Fruit fly (Drosophila melanogaster): ENCODE results near the gene CG13737.

The CG13737 gene

DNA sequence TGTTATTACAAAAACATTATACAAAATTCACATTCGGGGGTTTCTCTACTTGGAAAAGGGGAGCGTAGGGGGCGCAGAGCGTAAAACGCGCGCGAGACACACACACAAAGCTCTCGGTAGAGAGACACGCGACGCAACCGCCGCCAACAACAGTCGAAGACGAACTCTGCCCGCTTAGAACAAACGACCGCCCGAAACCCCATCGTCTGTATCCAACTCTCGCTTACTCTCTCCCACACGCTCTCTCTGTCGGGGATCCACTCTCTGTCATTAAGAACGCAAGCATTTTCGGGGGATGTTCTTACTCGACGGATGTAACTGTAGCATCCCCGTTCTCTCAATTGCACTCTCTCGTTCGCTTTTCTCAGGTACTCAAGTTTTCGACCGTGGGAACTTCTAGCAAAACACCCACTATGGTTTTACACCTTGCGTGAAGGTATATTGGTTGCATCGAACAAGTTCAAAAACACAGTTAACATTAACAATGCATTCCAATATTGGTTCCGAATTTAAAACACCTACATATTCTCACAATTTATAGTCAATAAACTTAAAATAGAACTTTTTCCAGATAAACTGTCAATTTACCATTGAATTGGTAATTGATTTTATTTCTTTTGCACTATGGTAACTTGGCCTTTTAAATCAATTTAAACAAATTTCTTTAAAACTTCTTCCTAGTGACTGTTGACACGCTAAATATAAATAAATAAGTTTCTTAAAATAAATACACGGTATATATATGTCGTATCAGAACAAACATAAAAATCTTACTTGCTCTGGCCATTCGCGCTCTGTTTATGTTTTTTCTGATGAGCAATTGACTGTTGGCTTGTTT is 41.2 kb downstream of the CG13737 start (continued):
- TF ChIP-seq CG34376 (GFP tag; optimal IDR thresholded peaks at IDR 0.05) (peak; percentile 82), Sox102F (GFP tag; optimal IDR thresholded peaks at IDR 0.05) (peak; percentile 92), CG16863 (GFP tag; optimal IDR thresholded peaks at IDR 0.05) (peak; percentile 90), yki (optimal IDR thresholded peaks at IDR 0.05) (peak; percentile 92), z (GFP tag; IDR thresholded peaks at IDR 0.05) (peak; percentile 34; the same call in 1 of the 3 replicates), run (tag; optimal IDR thresholded peaks at IDR 0.05) (peak; percentile 85), CG2199 (GFP tag; IDR thresholded peaks at IDR 0.05) (peak; percentile 37; the same call in 2 of the 3 replicates), Kr (GFP tag; optimal IDR thresholded peaks at IDR 0.05) (peak; percentile 52), oc (tag; optimal IDR thresholded peaks at IDR 0.05) (peak; percentile 50), CG9609 (GFP tag; optimal IDR thresholded peaks at IDR 0.05) (peak; percentile 90), CG9437 (GFP tag; optimal IDR thresholded peaks at IDR 0.05) (peak; percentile 91), tup (GFP tag; optimal IDR thresholded peaks at IDR 0.05) (peak; percentile 63), CG10321 (GFP tag; IDR thresholded peaks at IDR 0.05) (no peak), bbx (GFP tag; IDR thresholded peaks at IDR 0.05; ENCODE audit: partially characterized antibody) (peak; percentile 56), wdn (GFP tag; IDR thresholded peaks at IDR 0.05) (peak; percentile 66), BEAF-32 (GFP tag; optimal IDR thresholded peaks at IDR 0.05) (peak; percentile 8), zen (tag; optimal IDR thresholded peaks at IDR 0.05) (peak; percentile 86), gsb-n (tag; optimal IDR thresholded peaks at IDR 0.05) (peak; percentile 89), CG8765 (GFP tag; IDR thresholded peaks at IDR 0.05) (peak; percentile 41; the same call in 1 of the 2 replicates), gcm2 (GFP tag; optimal IDR thresholded peaks at IDR 0.05) (peak; percentile 87), Optix (GFP tag; IDR thresholded peaks at IDR 0.05) (peak; percentile 50; the same call in 1 of the 3 replicates), ems (GFP tag; optimal IDR thresholded peaks at IDR 0.05) (peak; percentile 87), B-H1 (GFP tag; IDR thresholded peaks at IDR 0.05) (peak; percentile 61), sens (GFP tag) (peak; percentile 99), bowl (GFP tag; IDR thresholded peaks at IDR 0.05) (0 out of 2 replicates have a peak, but pooled peaks have one; percentile 39), CG7556 (GFP tag; optimal IDR thresholded peaks at IDR 0.05) (peak; percentile 97), Fer2 (tag; optimal IDR thresholded peaks at IDR 0.05) (peak; percentile 83), CG2712 (tag; optimal IDR thresholded peaks at IDR 0.05) (peak; percentile 96), CG16815 (GFP tag; optimal IDR thresholded peaks at IDR 0.05) (peak; percentile 92), CG4854 (GFP tag; optimal IDR thresholded peaks at IDR 0.05) (peak; percentile 72), CG7786 (GFP tag; optimal IDR thresholded peaks at IDR 0.05) (peak; percentile 88), sima (GFP tag; optimal IDR thresholded peaks at IDR 0.05) (peak; percentile 4), CG17385 (GFP tag; optimal IDR thresholded peaks at IDR 0.05) (peak; percentile 87), CG13296 (GFP tag; optimal IDR thresholded peaks at IDR 0.05) (peak; percentile 85), ato (GFP tag; IDR thresholded peaks at IDR 0.05; ENCODE audit: partially characterized antibody) (peak; percentile 35; the same call in 1 of the 2 replicates), chif (GFP tag; optimal IDR thresholded peaks at IDR 0.05) (peak; percentile 89 to 92), CG8281 (tag; optimal IDR thresholded peaks at IDR 0.05) (peak; percentile 58), ap (GFP tag; IDR thresholded peaks at IDR 0.05) (peak; percentile 71), CG30431 (GFP tag; optimal IDR thresholded peaks at IDR 0.05) (peak; percentile 84), PHDP (tag; optimal IDR thresholded peaks at IDR 0.05) (peak; percentile 91), crol (GFP tag; IDR thresholded peaks at IDR 0.05) (peak; percentile 91), HmgD (GFP tag; optimal IDR thresholded peaks at IDR 0.05) (peak; percentile 30), CG2116 (GFP tag; optimal IDR thresholded peaks at IDR 0.05) (peak; percentile 70), inv (GFP tag; IDR thresholded peaks at IDR 0.05; ENCODE audit: partially characterized antibody) (no peak), Dip2 (GFP tag; IDR thresholded peaks at IDR 0.05) (peak; percentile 15; the same call in 1 of the 2 replicates), CG17829 (tag; optimal IDR thresholded peaks at IDR 0.05) (peak; percentile 94), CG12104 (GFP tag; optimal IDR thresholded peaks at IDR 0.05) (peak; percentile 83), ind (GFP tag; optimal IDR thresholded peaks at IDR 0.05) (peak; percentile 92), wek (GFP tag; optimal IDR thresholded peaks at IDR 0.05) (peak; percentile 35)
